Worm (Caenorhabditis elegans): ENCODE results near the gene phb-2.

The phb-2 gene

DNA sequence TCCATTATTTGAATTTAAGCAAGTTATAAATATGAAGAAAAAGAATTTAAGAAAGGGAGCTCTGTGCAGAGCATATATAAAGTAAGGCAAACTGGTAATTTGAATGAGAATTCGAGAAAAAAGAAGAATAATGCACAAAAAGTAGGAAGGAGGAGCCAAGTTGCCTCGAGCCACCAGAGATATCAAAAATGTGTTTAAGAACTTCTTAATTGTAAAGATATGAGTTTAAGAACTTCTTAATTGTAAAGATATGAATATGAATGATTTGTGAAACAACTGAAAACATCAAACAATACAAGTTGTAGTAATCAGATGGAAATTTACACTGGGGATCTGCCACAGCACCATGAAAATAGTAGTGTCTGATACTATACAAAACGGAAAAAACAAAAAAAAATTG is 35.7 kb downstream of the phb-2 start, which contains the start of gene F13H8.6:
Gene F13H8.6, minus strand, starts transcription at position 101 of the 400 bp plus-strand sequence.
- TF ChIP-seq nhr-23 (tag; optimal IDR thresholded peaks at IDR 0.05), result no peak
- TF ChIP-seq aly-2 (tag; optimal IDR thresholded peaks at IDR 0.05), result no peak
- no peak for TF ChIP-seq tbx-2 (tag; optimal IDR thresholded peaks at IDR 0.05)
- no peak for TF ChIP-seq elt-1 (tag; optimal IDR thresholded peaks at IDR 0.05)
- TF ChIP-seq lsy-12 (tag; optimal IDR thresholded peaks at IDR 0.05), result no peak
- TF ChIP-seq R02D3.7 (tag; optimal IDR thresholded peaks at IDR 0.05), result no peak
- no peak for TF ChIP-seq egl-27 (tag; optimal IDR thresholded peaks at IDR 0.05)
- TF ChIP-seq nhr-43 (tag; optimal IDR thresholded peaks at IDR 0.05; ENCODE audit: poor library complexity, severe bottlenecking), result no peak
- TF ChIP-seq fkh-2 (tag; optimal IDR thresholded peaks at IDR 0.05), result no peak

DNA sequence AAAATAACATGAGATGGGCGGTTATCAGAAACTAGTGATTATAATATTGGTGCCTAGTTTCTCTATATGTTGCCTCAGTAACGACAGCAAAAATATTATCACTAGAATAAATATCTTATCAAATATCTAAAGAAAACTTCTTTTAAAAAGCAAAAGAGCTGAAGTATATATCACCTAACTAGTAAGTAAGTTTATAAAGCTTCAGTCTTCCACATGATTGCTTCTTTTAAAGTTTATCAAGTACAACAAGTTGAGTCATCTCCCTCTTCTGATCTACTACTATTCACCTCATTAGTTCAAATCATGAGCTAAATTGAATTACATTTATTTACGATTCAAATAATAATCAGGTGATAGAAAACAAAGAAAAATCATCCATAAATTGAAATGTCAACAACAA is 36.9 kb downstream of the phb-2 start:
- TF ChIP-seq eor-1 (tag; optimal IDR thresholded peaks at IDR 0.05) (no peak), ZK546.5 (tag; optimal IDR thresholded peaks at IDR 0.05) (no peak), ama-1 (optimal IDR thresholded peaks at IDR 0.05) (no peak), nhr-23 (tag; optimal IDR thresholded peaks at IDR 0.05) (no peak), nhr-25 (tag; optimal IDR thresholded peaks at IDR 0.05) (no peak), tbx-2 (tag; optimal IDR thresholded peaks at IDR 0.05) (no peak), jun-1 (tag; optimal IDR thresholded peaks at IDR 0.05) (no peak), lsy-12 (tag; optimal IDR thresholded peaks at IDR 0.05) (no peak), ceh-16 (tag; optimal IDR thresholded peaks at IDR 0.05) (no peak), snpc-4 (tag; optimal IDR thresholded peaks at IDR 0.05) (no peak), skn-1 (tag; optimal IDR thresholded peaks at IDR 0.05) (no peak), nhr-77 (tag; optimal IDR thresholded peaks at IDR 0.05) (no peak), nhr-11 (tag; optimal IDR thresholded peaks at IDR 0.05) (no peak), ztf-4 (tag; optimal IDR thresholded peaks at IDR 0.05) (no peak), egl-5 (tag; optimal IDR thresholded peaks at IDR 0.05) (no peak), lin-39 (tag; optimal IDR thresholded peaks at IDR 0.05) (no peak), sea-2 (GFP tag; optimal IDR thresholded peaks at IDR 0.05) (no peak), ceh-82 (tag; optimal IDR thresholded peaks at IDR 0.05) (no peak)

DNA sequence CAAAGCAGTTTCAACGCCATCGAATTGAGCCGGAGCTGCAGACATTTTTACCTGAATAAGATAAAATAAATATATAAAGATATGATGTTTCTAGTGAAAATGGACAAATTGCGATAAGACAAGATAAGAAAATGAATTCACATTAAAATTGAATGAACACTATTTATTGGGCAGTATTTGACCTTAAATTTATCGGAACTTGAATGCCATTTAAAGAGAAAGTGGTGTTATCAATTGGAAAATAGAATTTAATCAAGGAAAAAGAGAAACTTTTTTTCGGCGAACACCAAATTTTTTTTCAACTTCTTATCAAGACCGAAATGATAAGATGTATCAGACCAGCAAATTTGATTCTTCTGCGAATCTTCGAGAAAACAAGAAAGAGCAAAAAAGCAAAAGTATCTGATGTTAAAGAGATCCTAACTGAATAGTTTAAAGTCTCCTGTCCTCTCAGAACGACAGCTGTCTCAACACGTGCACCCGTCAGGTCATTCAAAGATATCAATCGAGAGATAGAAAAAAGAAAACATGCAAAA is 38.9 kb downstream of the phb-2 start, which contains the start of gene upb-1:
Gene upb-1, minus strand, starts transcription at position 51 of the 536 bp plus-strand sequence.
- TF ChIP-seq ztf-11 (tag; optimal IDR thresholded peaks at IDR 0.05) (no peak), elt-2 (tag; optimal IDR thresholded peaks at IDR 0.05) (peak; percentile 78), mdl-1 (tag; optimal IDR thresholded peaks at IDR 0.05) (no peak), unc-62 (GFP tag; optimal IDR thresholded peaks at IDR 0.05) (no peak)

DNA sequence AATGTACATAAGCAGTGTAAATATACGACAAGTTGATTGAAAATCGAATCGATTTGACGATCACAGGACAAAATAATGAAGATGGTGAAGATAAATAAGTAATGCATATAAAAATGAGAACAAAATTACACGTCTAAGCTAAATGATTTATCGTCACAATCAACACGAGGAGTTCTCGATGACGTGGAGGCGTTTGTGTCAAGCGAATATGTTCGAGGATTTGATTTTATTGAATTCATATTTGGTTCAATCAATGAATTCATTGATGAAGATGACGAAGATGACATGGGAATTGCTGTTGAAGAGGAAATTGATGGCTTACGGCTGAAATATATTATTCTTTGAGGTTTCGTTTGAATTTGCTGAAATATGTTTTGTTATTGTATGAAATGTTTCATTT is 41.3 kb downstream of the phb-2 start, which contains the start of gene nyn-3:
Gene nyn-3, minus strand, starts transcription at position 101 of the 400 bp plus-strand sequence.
- TF ChIP-seq tbx-2 (tag; optimal IDR thresholded peaks at IDR 0.05), result no peak
- no peak for TF ChIP-seq nhr-43 (tag; optimal IDR thresholded peaks at IDR 0.05; ENCODE audit: poor library complexity, severe bottlenecking)
- no peak for TF ChIP-seq ceh-28 (tag; optimal IDR thresholded peaks at IDR 0.05)
- no peak for TF ChIP-seq ztf-4 (tag; optimal IDR thresholded peaks at IDR 0.05)
- no peak for TF ChIP-seq nhr-237 (tag; optimal IDR thresholded peaks at IDR 0.05)
- TF ChIP-seq nhr-76 (tag; optimal IDR thresholded peaks at IDR 0.05), result no peak
- no peak for TF ChIP-seq skn-1 (tag; optimal IDR thresholded peaks at IDR 0.05)
- TF ChIP-seq fkh-10 (GFP tag; optimal IDR thresholded peaks at IDR 0.05), result no peak
- no peak for TF ChIP-seq mdl-1 (tag; optimal IDR thresholded peaks at IDR 0.05)
- TF ChIP-seq snpc-4 (tag; optimal IDR thresholded peaks at IDR 0.05), result no peak

DNA sequence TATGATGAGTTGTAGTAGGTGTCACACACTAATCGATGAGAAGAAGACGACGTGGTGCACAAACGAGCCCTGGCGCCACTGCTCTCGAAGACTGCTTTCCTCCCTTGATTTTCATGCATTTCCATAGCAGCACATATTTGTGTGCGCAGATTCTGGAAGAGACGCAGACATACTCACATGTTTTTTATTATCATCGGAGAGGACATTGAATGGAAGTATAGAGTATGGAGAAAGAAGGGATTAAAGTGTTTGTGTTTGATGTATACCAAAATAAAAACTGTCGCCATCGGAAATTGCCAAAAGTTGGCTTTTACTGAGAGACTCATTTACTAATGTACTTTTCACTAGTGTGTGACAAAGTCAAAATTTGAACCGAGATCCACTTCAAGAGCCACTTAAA is 43.0 kb downstream of the phb-2 start, which contains the start of gene mps-1:
Gene mps-1, minus strand, starts transcription at position 101 of the 400 bp plus-strand sequence.
- no peak for TF ChIP-seq skn-1 (tag; optimal IDR thresholded peaks at IDR 0.05)
- no peak for TF ChIP-seq egl-5 (tag; optimal IDR thresholded peaks at IDR 0.05)
- TF ChIP-seq mdl-1 (tag; optimal IDR thresholded peaks at IDR 0.05), result no peak
- TF ChIP-seq tbx-2 (tag; optimal IDR thresholded peaks at IDR 0.05), result no peak
- TF ChIP-seq fkh-2 (tag; optimal IDR thresholded peaks at IDR 0.05), result no peak
- TF ChIP-seq daf-12 (tag; optimal IDR thresholded peaks at IDR 0.05), result no peak
- no peak for TF ChIP-seq elt-3 (tag; optimal IDR thresholded peaks at IDR 0.05)
- no peak for TF ChIP-seq elt-2 (tag; optimal IDR thresholded peaks at IDR 0.05)
- no peak for TF ChIP-seq mml-1 (tag; optimal IDR thresholded peaks at IDR 0.05)
- no peak for TF ChIP-seq ztf-11 (tag; optimal IDR thresholded peaks at IDR 0.05)
- no peak for TF ChIP-seq lin-15B (tag; optimal IDR thresholded peaks at IDR 0.05)
- no peak for TF ChIP-seq nhr-11 (tag; optimal IDR thresholded peaks at IDR 0.05)

Data from whole organism, L3 larva.